Worm (Caenorhabditis elegans): ENCODE measurements around the gene C44C10.3.

- TF ChIP-seq tab-1 (GFP tag; IDR thresholded peaks at IDR 0.05) (no peak), klf-2 (GFP tag; conservative IDR thresholded peaks at IDR 0.05) (no peak), ref-1 (GFP tag; conservative IDR thresholded peaks at IDR 0.05) (no peak), med-1 (GFP tag; optimal IDR thresholded peaks at IDR 0.05; ENCODE audit: insufficient read depth) (no peak), flt-1 (GFP tag; IDR thresholded peaks at IDR 0.05) (no peak), ztf-29 (GFP tag; IDR thresholded peaks at IDR 0.05) (no peak), cog-1 (tag; optimal IDR thresholded peaks at IDR 0.05) (no peak), T22C8.4 (GFP tag; IDR thresholded peaks at IDR 0.05) (no peak)
These were observed 16.4 kb downstream of the C44C10.3 start for ce11 chrX:11718751-11719150.
